Worm (Caenorhabditis elegans) whole organism, mixed stage, embryonic: Measurements from ENCODE around the gene syp-2.

ENCODE experiments used
- bed-3 ChIP-seq: fragments of 200-800 bp; sonication (Bioruptor generic); optimal IDR thresholded peaks from 3 replicates; lab custom pipeline; 2018; ENCODE audit warnings: mild to moderate bottlenecking, missing genetic modification characterization, moderate library complexity, missing compliant biosample characterization
- tbx-8 ChIP-seq: fragments of 200-800 bp; sonication (Bioruptor generic); optimal IDR thresholded peaks from 2 replicates; lab custom pipeline; 2018; ENCODE audit warnings: mild to moderate bottlenecking, missing genetic modification characterization, moderate library complexity, missing compliant biosample characterization

- no peak for TF ChIP-seq bed-3
- no peak for TF ChIP-seq tbx-8 (GFP tag; lab: Kevin White, UChicago)
Observed at ce11 chrV:5548497-5548896, 12.2 kb downstream of the syp-2 start.
